Worm (Caenorhabditis elegans): Measurements from ENCODE around the gene clec-147.

clec-147 gene

ce11 chrII:14528233-14528802 is 9.3 kb downstream of the clec-147 start, which contains the start of the genes F57C2.5 and spat-1 (continued):
- peak; percentile 96 for TF ChIP-seq ahr-1 (tag; optimal IDR thresholded peaks at IDR 0.05)

ce11 chrII:14527104-14527503 is 10.5 kb downstream of the clec-147 start:
- TF ChIP-seq pag-3 (tag; optimal IDR thresholded peaks at IDR 0.05; ENCODE audit: borderline replicate concordance) (no peak), ets-4 (tag; optimal IDR thresholded peaks at IDR 0.05) (no peak), pat-9 (tag; optimal IDR thresholded peaks at IDR 0.05) (no peak), ztf-16 (tag; optimal IDR thresholded peaks at IDR 0.05) (no peak), nhr-11 (tag; optimal IDR thresholded peaks at IDR 0.05) (no peak), rnt-1 (tag; optimal IDR thresholded peaks at IDR 0.05) (no peak), ceh-45 (GFP tag; IDR thresholded peaks at IDR 0.05) (no peak), fax-1 (tag; optimal IDR thresholded peaks at IDR 0.05) (no peak), hlh-6 (tag; optimal IDR thresholded peaks at IDR 0.05) (no peak)

ce11 chrII:14525013-14525412 is 12.6 kb downstream of the clec-147 start, which contains the start of gene F57C2.4:
TSS of gene F57C2.4 (plus strand) at chrII:14525313.
- no peak for TF ChIP-seq T23F11.4 (GFP tag; optimal IDR thresholded peaks at IDR 0.05)
- TF ChIP-seq unc-86 (tag; optimal IDR thresholded peaks at IDR 0.05) = no peak
- no peak for TF ChIP-seq Y22D7AL.16 (tag; optimal IDR thresholded peaks at IDR 0.05)
- TF ChIP-seq pha-4 (tag; optimal IDR thresholded peaks at IDR 0.05) = no peak
- TF ChIP-seq sox-2 (GFP tag; IDR thresholded peaks at IDR 0.05) = no peak

- TF ChIP-seq fkh-6 (tag; optimal IDR thresholded peaks at IDR 0.05) (no peak), elt-4 (tag; optimal IDR thresholded peaks at IDR 0.05) (no peak), ama-1 (optimal IDR thresholded peaks at IDR 0.05) (no peak), ceh-14 (tag; optimal IDR thresholded peaks at IDR 0.05) (no peak), C08G9.2 (tag; optimal IDR thresholded peaks at IDR 0.05) (no peak), ceh-24 (tag; optimal IDR thresholded peaks at IDR 0.05) (no peak), gmeb-2 (tag; optimal IDR thresholded peaks at IDR 0.05) (no peak), ceh-34 (tag; optimal IDR thresholded peaks at IDR 0.05) (no peak), pax-1 (tag; optimal IDR thresholded peaks at IDR 0.05) (no peak), unc-86 (tag; optimal IDR thresholded peaks at IDR 0.05) (no peak), ceh-22 (tag; optimal IDR thresholded peaks at IDR 0.05) (no peak), unc-3 (GFP tag; conservative IDR thresholded peaks at IDR 0.05) (no peak), unc-3 (tag; optimal IDR thresholded peaks at IDR 0.05) (no peak), elt-2 (tag; optimal IDR thresholded peaks at IDR 0.05) (no peak), nhr-232 (tag; optimal IDR thresholded peaks at IDR 0.05) (no peak), ttx-3 (tag; optimal IDR thresholded peaks at IDR 0.05) (no peak), F13H6.1 (tag; optimal IDR thresholded peaks at IDR 0.05) (no peak)
These were observed 13.9 kb downstream of the clec-147 start, which contains the start of gene pot-2 for ce11 chrII:14523645-14524223. TSS of gene pot-2 (plus strand) at chrII:14524173.

- no peak for TF ChIP-seq nhr-11 (tag; optimal IDR thresholded peaks at IDR 0.05)
- no peak for TF ChIP-seq unc-3 (GFP tag; conservative IDR thresholded peaks at IDR 0.05)
- TF ChIP-seq unc-3 (tag; optimal IDR thresholded peaks at IDR 0.05) = no peak
- TF ChIP-seq T23F11.4 (GFP tag; optimal IDR thresholded peaks at IDR 0.05) = no peak
- no peak for TF ChIP-seq unc-42 (tag; optimal IDR thresholded peaks at IDR 0.05)
- no peak for TF ChIP-seq F13H6.1 (tag; optimal IDR thresholded peaks at IDR 0.05)
- TF ChIP-seq ceh-9 (tag; optimal IDR thresholded peaks at IDR 0.05) = no peak
- no peak for TF ChIP-seq pax-1 (tag; optimal IDR thresholded peaks at IDR 0.05)
- no peak for TF ChIP-seq fkh-6 (tag; optimal IDR thresholded peaks at IDR 0.05)
- no peak for TF ChIP-seq ceh-45 (GFP tag; IDR thresholded peaks at IDR 0.05)
- no peak for TF ChIP-seq ceh-18 (tag; optimal IDR thresholded peaks at IDR 0.05)
- no peak for TF ChIP-seq odd-2 (tag; optimal IDR thresholded peaks at IDR 0.05)
- no peak for TF ChIP-seq fax-1 (tag; optimal IDR thresholded peaks at IDR 0.05)
- TF ChIP-seq madf-2 (tag; optimal IDR thresholded peaks at IDR 0.05) = no peak
- TF ChIP-seq unc-86 (tag; optimal IDR thresholded peaks at IDR 0.05) = no peak
These were observed 14.5 kb downstream of the clec-147 start, which contains the start of gene btb-20 for ce11 chrII:14523070-14523572. TSS of gene btb-20 (minus strand) at chrII:14523522.

Data from whole organism, late embryonic.